Worm (Caenorhabditis elegans) whole organism, young adult: Measurements from ENCODE around the gene Y43F8B.13.

Experiments used
- F23B12.7 ChIP-seq: sonication (generic microtip); optimal IDR thresholded peaks from 2 replicates; lab custom pipeline; 2017; ENCODE audit warnings: missing genetic modification characterization, mild to moderate bottlenecking, missing compliant biosample characterization, antibody characterized with exemption, moderate library complexity; ENCODE audit not compliant: insufficient read depth
- T26A5.8 ChIP-seq: sonication (generic microtip); optimal IDR thresholded peaks from 2 replicates; lab custom pipeline; 2016; ENCODE audit warnings: missing genetic modification characterization, missing compliant biosample characterization
- athp-1 ChIP-seq: sonication (generic microtip); optimal IDR thresholded peaks from 2 replicates; lab custom pipeline; 2017; ENCODE audit warnings: mild to moderate bottlenecking, missing genetic modification characterization, missing compliant biosample characterization
- attf-3 ChIP-seq: fragments of 200-800 bp; sonication (Bioruptor generic); conservative IDR thresholded peaks from 2 replicates; pipeline ENCODE4 v1.3.6; 2022; ENCODE audit warnings: missing genetic modification reagents, missing genetic modification characterization, missing compliant biosample characterization
- ekl-4 ChIP-seq: fragments of 200-800 bp; sonication (Bioruptor generic); IDR thresholded peaks from 2 replicates; pipeline ENCODE4 v1.3.6; 2022; ENCODE audit warnings: missing genetic modification reagents, missing genetic modification characterization, missing compliant biosample characterization
- him-1 ChIP-seq: sonication (generic microtip); optimal IDR thresholded peaks from 2 replicates; lab custom pipeline; 2016; ENCODE audit warnings: missing genotype, missing genetic modification reagents, missing genetic modification characterization, missing compliant biosample characterization
- nfya-1 ChIP-seq: sonication (generic microtip); optimal IDR thresholded peaks from 2 replicates; lab custom pipeline; 2017; ENCODE audit warnings: antibody characterized with exemption, missing compliant biosample characterization, missing genetic modification characterization, borderline replicate concordance; ENCODE audit not compliant: insufficient read depth
- nhr-120 ChIP-seq: fragments of 200-800 bp; sonication (Bioruptor generic); IDR thresholded peaks from 2 replicates; pipeline ENCODE4 v1.3.6; 2022; ENCODE audit warnings: missing genetic modification characterization, missing compliant biosample characterization
- sea-2 ChIP-seq: fragments of 200-800 bp; sonication (Bioruptor generic); IDR thresholded peaks from 2 replicates; pipeline ENCODE4 v1.3.6; 2022; ENCODE audit warnings: missing genetic modification characterization, missing compliant biosample characterization
- unc-62 ChIP-seq: fragments of 150-350 bp; optimal IDR thresholded peaks from 2 replicates; lab custom pipeline; 2014; ENCODE audit warnings: missing biosample characterization, missing genetic modification reagents, missing genetic modification characterization
- zfh-2 ChIP-seq: fragments of 200-800 bp; sonication (Bioruptor generic); conservative IDR thresholded peaks from 2 replicates; pipeline ENCODE4 v1.3.6; 2022; ENCODE audit warnings: missing genetic modification reagents, missing genetic modification characterization, missing compliant biosample characterization

DNA sequence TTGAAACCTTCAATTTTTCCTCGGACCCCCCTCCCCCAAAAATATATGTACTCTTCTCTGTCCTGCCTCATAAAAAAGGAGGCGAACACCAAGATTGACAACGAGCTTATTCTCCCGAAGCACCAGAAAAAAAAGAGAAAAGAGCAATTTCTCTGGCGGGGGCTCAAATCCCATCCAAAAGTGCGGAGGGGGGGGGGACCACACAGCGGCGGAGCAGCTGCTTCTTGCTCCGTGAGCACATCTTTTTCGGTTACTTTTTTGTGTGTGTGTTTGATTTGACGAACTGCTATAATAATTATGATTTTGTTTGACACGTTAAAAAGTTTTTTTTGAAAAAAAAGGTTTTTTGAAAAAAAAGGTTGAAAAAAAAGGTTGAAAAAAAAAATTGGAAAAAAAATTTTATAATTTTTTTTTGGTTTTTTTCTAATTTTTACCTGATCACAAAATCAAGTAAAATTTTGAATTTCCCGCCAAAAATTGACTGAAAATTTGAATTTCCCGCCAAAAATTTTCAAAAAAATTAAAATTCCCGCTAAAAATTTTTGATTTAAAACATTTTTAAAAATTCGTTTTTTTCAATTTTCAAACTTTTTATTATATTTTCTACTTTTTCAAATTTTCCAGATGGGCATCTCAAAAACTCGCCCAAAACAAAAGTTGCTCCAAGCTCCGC is 18.2 kb downstream of the Y43F8B.13 start, which contains the start of gene Y43F8B.10:
- TF ChIP-seq nhr-120 (GFP tag; lab: Robert Waterston, UW) = no peak
- TF ChIP-seq nfya-1 = no peak
- TF ChIP-seq athp-1 (tag; lab: Kevin White, UChicago) = no peak
- no peak for TF ChIP-seq ekl-4
- TF ChIP-seq attf-3 (GFP tag; lab: Robert Waterston, UW) = no peak
- no peak for TF ChIP-seq F23B12.7 (tag; lab: Kevin White, UChicago)
- TF ChIP-seq zfh-2 (GFP tag; lab: Robert Waterston, UW) = no peak; the same call in 1 of the 2 replicates
- no peak for TF ChIP-seq unc-62
- TF ChIP-seq him-1 (tag; lab: Kevin White, UChicago) = no peak
- no peak for TF ChIP-seq T26A5.8 (tag; lab: Kevin White, UChicago)
- TF ChIP-seq sea-2 (GFP tag; lab: Robert Waterston, UW) = no peak
